Worm (Caenorhabditis elegans) whole organism, L4/young adult: Measurements from ENCODE around the gene H14N18.2.

Experiments used
- W03F9.2 ChIP-seq: fragments of 150-350 bp; optimal IDR thresholded peaks from 2 replicates; lab custom pipeline; 2014; ENCODE audit warnings: missing biosample characterization, missing genetic modification characterization
- dao-5 ChIP-seq: sonication (generic microtip); optimal IDR thresholded peaks from 2 replicates; lab custom pipeline; 2016; ENCODE audit warnings: missing genotype, missing genetic modification characterization, moderate library complexity, missing compliant biosample characterization
- him-1 ChIP-seq: sonication (generic microtip); optimal IDR thresholded peaks from 2 replicates; lab custom pipeline; 2016; ENCODE audit warnings: missing genotype, missing genetic modification reagents, missing genetic modification characterization, missing compliant biosample characterization

ce11 chrV:8902697-8903096, 29.7 kb upstream of the H14N18.2 start, which contains the start of gene frpr-12:
- TF ChIP-seq him-1 (tag; lab: Kevin White, UChicago) (no peak), W03F9.2 (tag; lab: Kevin White, UChicago) (no peak), dao-5 (tag; lab: Kevin White, UChicago) (no peak)
